Worm (Caenorhabditis elegans) whole organism, young adult: Measurements from ENCODE around the gene col-78.
"Not testable (repeated sequence)": the region's sequence is repeated elsewhere in the genome, so short reads cannot be mapped to it uniquely, and the experiment has no call there.

Source experiments
- F57C9.4 ChIP-seq: sonication (generic microtip); optimal IDR thresholded peaks from 2 replicates; lab custom pipeline; 2017; ENCODE audit warnings: mild to moderate bottlenecking, missing genetic modification characterization, missing compliant biosample characterization
- Y53G8AR.9 ChIP-seq: fragments of 200-800 bp; sonication (Bioruptor generic); conservative IDR thresholded peaks from 2 replicates; pipeline ENCODE4 v1.3.6; 2022; ENCODE audit warnings: missing genetic modification reagents, missing genetic modification characterization, missing compliant biosample characterization
- Y95B8A.8 ChIP-seq: fragments of 200-800 bp; sonication (Bioruptor generic); IDR thresholded peaks from 2 replicates; pipeline ENCODE4 v1.3.6; 2022; ENCODE audit warnings: missing genetic modification reagents, missing genetic modification characterization, missing compliant biosample characterization
- ceh-100 ChIP-seq: fragments of 200-800 bp; sonication (Bioruptor generic); IDR thresholded peaks from 2 replicates; pipeline ENCODE4 v1.3.6; 2022; ENCODE audit warnings: missing genetic modification reagents, missing genetic modification characterization, missing compliant biosample characterization
- him-1 ChIP-seq: sonication (generic microtip); optimal IDR thresholded peaks from 2 replicates; lab custom pipeline; 2016; ENCODE audit warnings: missing genotype, missing genetic modification reagents, missing genetic modification characterization, missing compliant biosample characterization
- hlh-26 ChIP-seq: fragments of 200-800 bp; sonication (Bioruptor generic); conservative IDR thresholded peaks from 2 replicates; pipeline ENCODE4 v1.3.6; 2022; ENCODE audit warnings: missing genetic modification reagents, missing genetic modification characterization, missing compliant biosample characterization
- lag-1 ChIP-seq: fragments of 200-800 bp; sonication (Bioruptor generic); IDR thresholded peaks from 2 replicates; pipeline ENCODE4 v1.3.6; 2022; ENCODE audit warnings: missing genetic modification reagents, missing genetic modification characterization, missing compliant biosample characterization
- nfya-2 ChIP-seq: fragments of 200-800 bp; sonication (Bioruptor generic); IDR thresholded peaks from 2 replicates; pipeline ENCODE4 v1.3.6; 2022; ENCODE audit warnings: missing genetic modification reagents, missing genetic modification characterization, missing compliant biosample characterization
- pha-4 ChIP-seq: fragments of 150-350 bp; sonication (generic microtip); optimal IDR thresholded peaks from 2 replicates; lab custom pipeline; 2014; ENCODE audit warnings: missing biosample characterization, missing genetic modification reagents, missing genetic modification characterization
- snpc-4 ChIP-seq, 5 experiments: fragments of 150-350 bp in 1 of 5; sonication (generic microtip) in 4 of 5; optimal IDR thresholded peaks; 2 replicates each; lab custom pipeline; 2014 to 2018; ENCODE audit warnings: missing genetic modification characterization in 5 of 5, missing biosample characterization in 3 of 5, antibody characterized with exemption in 2 of 5, mild to moderate bottlenecking in 2 of 5, missing compliant biosample characterization in 2 of 5, missing genotype in 2 of 5, moderate library complexity in 2 of 5, missing genetic modification reagents in 1 of 5
- zim-3 ChIP-seq: sonication (generic microtip); optimal IDR thresholded peaks from 2 replicates; lab custom pipeline; 2017; ENCODE audit warnings: mild to moderate bottlenecking, missing genetic modification characterization, moderate library complexity, missing compliant biosample characterization
- ztf-3 ChIP-seq: fragments of 200-800 bp; sonication (Bioruptor generic); optimal IDR thresholded peaks from 2 replicates; lab custom pipeline; 2018; ENCODE audit warnings: mild to moderate bottlenecking, missing genetic modification characterization, missing compliant biosample characterization

DNA sequence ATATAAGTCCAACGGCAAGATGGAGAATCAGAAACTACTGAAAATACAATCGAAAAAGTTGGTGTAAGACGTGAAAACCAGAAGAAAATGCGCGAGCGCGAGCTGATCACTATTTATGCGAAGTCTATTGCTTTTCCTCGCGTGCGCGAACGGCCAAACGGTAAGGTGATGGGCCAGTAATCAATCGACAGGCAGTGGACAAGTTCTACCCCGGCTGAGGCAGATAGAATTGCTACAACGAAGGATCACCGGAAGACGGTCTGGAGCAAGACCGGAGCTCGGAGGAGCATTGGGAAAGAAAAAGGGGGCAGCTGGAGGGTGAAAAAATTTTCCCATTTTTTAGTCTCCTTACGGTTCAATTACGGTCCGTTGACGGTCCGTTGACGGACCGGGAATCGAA is 49.7 kb upstream of the col-78 start:
- TF ChIP-seq F57C9.4 (tag; lab: Kevin White, UChicago); snpc-4 (GFP tag; optimal IDR thresholded peaks at IDR 0.05; lab: Kevin White, UChicago); snpc-4 (tag; optimal IDR thresholded peaks at IDR 0.05; lab: Kevin White, UChicago); zim-3 (tag; lab: Kevin White, UChicago); lag-1; ztf-3 (GFP tag; lab: Kevin White, UChicago); hlh-26; nfya-2 (GFP tag; lab: Robert Waterston, UW); pha-4; him-1: not testable (repeated sequence)
- TF ChIP-seq ceh-100 (GFP tag; lab: Robert Waterston, UW) (peak; percentile 53; the same call in 1 of the 2 replicates), Y53G8AR.9 (GFP tag; lab: Robert Waterston, UW) (peak; percentile 70; the same call in 1 of the 2 replicates), Y95B8A.8 (GFP tag; lab: Robert Waterston, UW) (peak; percentile 78; the same call in 1 of the 2 replicates)
